Worm (Caenorhabditis elegans) whole organism, L4/young adult: ENCODE data around the gene H01G02.1.

Experiments used
- W03F9.2 ChIP-seq: fragments of 150-350 bp; optimal IDR thresholded peaks from 2 replicates; lab custom pipeline; 2014; ENCODE audit warnings: missing biosample characterization, missing genetic modification characterization
- dao-5 ChIP-seq: sonication (generic microtip); optimal IDR thresholded peaks from 2 replicates; lab custom pipeline; 2016; ENCODE audit warnings: missing genotype, missing genetic modification characterization, moderate library complexity, missing compliant biosample characterization
- him-1 ChIP-seq: sonication (generic microtip); optimal IDR thresholded peaks from 2 replicates; lab custom pipeline; 2016; ENCODE audit warnings: missing genotype, missing genetic modification reagents, missing genetic modification characterization, missing compliant biosample characterization

Gene H01G02.1

DNA sequence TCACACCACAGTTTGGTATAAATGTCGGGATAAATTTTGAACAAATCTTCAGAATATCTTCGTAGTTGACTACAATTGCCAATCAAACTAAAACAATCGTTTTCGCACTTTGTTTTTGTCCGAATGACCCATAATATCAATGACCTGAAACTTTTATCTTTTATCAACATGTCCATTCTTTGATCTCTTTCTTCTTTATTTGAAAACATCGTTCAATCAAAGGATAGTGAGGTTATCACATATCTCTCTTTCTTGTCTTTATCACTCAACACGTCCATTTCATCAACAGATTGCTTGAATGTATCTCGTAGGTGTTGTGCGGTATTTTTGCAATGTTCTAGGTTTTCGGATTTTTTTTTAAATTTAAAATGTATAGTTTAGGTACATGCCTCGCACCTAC is 5.1 kb upstream of the H01G02.1 start:
- TF ChIP-seq dao-5 (tag; lab: Kevin White, UChicago) (no peak), W03F9.2 (no peak), him-1 (tag; lab: Kevin White, UChicago) (no peak)

DNA sequence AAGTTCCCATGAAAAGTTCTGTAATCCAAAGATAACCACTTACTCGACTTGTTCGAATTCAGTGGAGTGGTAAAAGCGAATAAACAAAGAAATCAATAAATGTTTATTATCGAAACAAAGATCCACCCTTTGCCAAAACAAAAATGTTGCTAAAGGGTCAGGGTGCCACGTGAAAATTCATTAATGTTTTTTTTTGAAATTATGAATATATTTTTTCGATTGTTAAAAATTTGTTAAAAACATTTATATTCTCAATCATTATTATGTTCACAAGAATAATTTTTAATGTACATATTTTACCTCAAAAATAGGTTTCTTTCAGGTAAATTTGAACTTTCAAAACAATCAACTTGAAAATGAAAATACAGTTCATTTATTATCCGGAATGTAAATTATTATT is 909 bp downstream of the H01G02.1 start, which contains the start of gene H01G02.4:
Gene H01G02.4, minus strand, starts transcription at position 101 of the 400 bp plus-strand sequence.
- TF ChIP-seq dao-5 (tag; lab: Kevin White, UChicago) (no peak), him-1 (tag; lab: Kevin White, UChicago) (no peak), W03F9.2 (no peak)

DNA sequence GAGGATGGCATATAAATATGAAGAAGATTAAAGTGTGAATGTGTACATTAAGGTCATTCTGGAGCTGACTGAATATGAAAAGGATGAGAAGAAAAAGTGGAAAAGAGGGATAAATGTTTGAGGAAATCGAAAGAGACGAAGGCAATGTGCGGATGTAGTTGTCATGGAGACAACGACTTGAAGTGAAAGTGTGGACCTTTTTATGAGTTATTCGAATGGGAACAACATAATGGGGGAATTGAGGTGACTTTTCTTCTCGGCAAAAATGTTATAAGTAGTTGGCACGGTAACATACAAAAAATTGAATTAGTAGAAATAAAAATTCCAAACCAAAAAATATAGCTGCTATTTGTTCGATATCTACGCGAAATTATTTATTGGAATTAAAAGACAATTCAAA is 2.9 kb downstream of the H01G02.1 start, which contains the start of gene dyf-18:
Gene dyf-18, minus strand, starts transcription at position 101 of the 400 bp plus-strand sequence.
- TF ChIP-seq dao-5 (tag; lab: Kevin White, UChicago) (no peak), W03F9.2 (no peak), him-1 (tag; lab: Kevin White, UChicago) (no peak)

DNA sequence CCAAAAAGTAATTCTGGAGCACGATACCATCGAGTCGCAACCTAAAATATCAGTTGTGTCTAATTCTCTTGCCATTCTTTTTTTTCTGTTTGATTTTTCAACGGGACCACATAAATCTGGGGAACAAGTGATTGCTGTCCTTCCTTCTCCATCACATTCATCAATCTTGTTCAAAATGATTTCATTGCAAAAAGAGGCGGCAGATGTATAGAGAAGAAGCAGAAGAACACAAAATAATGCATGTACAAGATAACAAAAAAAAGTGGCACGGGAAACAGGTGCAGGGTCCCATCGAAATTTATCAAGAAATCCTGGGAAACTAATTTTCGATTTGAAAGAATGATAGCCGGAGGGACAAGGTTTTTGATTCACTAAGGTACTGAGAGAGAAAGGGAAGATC is 4.7 kb downstream of the H01G02.1 start:
- no peak for TF ChIP-seq him-1 (tag; lab: Kevin White, UChicago)
- TF ChIP-seq W03F9.2, result no peak
- no peak for TF ChIP-seq dao-5 (tag; lab: Kevin White, UChicago)

ce11 chrIV:11796818-11797217 is 7.1 kb downstream of the H01G02.1 start:
- no peak for TF ChIP-seq dao-5 (tag; lab: Kevin White, UChicago)
- no peak for TF ChIP-seq W03F9.2
- no peak for TF ChIP-seq him-1 (tag; lab: Kevin White, UChicago)

- TF ChIP-seq dao-5 (tag; lab: Kevin White, UChicago), result no peak
- no peak for TF ChIP-seq W03F9.2
- no peak for TF ChIP-seq him-1 (tag; lab: Kevin White, UChicago)
These were observed 8.0 kb downstream of the H01G02.1 start for ce11 chrIV:11795964-11796363.

- TF ChIP-seq him-1 (tag; lab: Kevin White, UChicago) (peak; percentile 46), dao-5 (tag; lab: Kevin White, UChicago) (no peak)
These were observed 10.8 kb downstream of the H01G02.1 start for ce11 chrIV:11793170-11793569.

ce11 chrIV:11792495-11792894 is 11.5 kb downstream of the H01G02.1 start, which contains the start of gene H01G02.3:
H01G02.3 (minus strand) TSS chrIV:11792595.
- no peak for TF ChIP-seq dao-5 (tag; lab: Kevin White, UChicago)
- TF ChIP-seq W03F9.2, result no peak
- TF ChIP-seq him-1 (tag; lab: Kevin White, UChicago), result no peak

ce11 chrIV:11788383-11788963 is 15.5 kb downstream of the H01G02.1 start:
- TF ChIP-seq him-1 (tag; lab: Kevin White, UChicago) (no peak), dao-5 (tag; lab: Kevin White, UChicago) (no peak), W03F9.2 (no peak)

- TF ChIP-seq him-1 (tag; lab: Kevin White, UChicago) (no peak), dao-5 (tag; lab: Kevin White, UChicago) (no peak), W03F9.2 (no peak)
These were observed 16.2 kb downstream of the H01G02.1 start for ce11 chrIV:11787793-11788192.

DNA sequence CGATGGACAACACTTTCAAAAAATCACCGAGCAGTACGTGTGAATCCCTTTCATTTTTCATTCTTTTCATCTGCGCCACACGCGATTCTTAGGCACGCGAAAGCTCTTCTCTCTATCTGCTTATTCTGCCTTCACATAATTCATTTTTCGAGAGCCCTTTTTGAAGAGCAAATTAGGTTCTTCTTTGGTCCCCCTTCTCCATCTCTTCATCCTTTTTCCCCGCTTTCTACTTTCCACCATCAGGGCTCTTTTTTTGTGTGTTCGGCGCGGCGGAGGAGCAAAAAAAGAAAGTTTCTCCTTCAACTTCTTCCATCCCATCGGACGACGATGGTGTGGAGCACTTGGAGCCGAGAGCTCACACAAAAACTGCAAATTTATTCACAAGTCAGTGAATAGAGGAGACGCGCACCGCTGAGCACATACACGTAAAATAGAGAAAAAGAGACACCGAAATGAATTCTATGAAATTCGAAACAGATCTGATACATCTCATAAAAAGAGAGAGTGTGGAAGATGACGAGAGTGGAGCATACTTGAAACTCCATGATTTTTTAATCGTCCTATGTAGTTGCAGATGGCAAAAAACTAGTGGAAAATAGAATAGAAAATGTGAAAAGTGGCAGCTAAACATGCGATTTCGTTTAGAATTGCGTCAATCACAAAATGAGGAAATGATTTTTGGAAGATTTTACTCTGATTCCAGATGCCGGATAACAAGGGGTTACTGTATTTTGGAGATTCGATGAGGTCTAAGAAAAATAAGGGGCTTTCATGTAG is 18.7 kb downstream of the H01G02.1 start:
- TF ChIP-seq dao-5 (tag; lab: Kevin White, UChicago), result no peak
- no peak for TF ChIP-seq W03F9.2
- peak; percentile 67 for TF ChIP-seq him-1 (tag; lab: Kevin White, UChicago)

- no peak for TF ChIP-seq dao-5 (tag; lab: Kevin White, UChicago)
- TF ChIP-seq W03F9.2, result no peak
- TF ChIP-seq him-1 (tag; lab: Kevin White, UChicago), result no peak
These were observed 21.1 kb downstream of the H01G02.1 start for ce11 chrIV:11782846-11783245.

DNA sequence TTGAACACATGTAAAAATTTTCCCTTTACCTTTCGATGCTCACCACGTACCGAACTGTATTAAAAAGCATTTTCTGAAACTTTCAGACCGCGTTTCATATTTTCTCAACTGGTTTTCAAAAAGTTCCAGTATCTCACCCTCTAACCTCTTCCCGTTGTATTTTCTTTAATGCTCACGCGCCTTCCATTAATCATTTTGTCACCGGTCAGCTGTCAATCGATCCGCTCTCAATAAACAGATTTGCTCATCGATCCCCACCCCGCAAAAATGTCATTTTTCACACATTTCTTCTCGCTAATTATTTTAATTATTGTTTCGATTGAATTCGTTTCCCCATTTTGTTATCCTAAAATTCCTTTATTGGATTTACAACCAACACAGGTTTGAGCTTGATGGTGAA is 24.9 kb downstream of the H01G02.1 start, which contains the start of gene lpr-2:
Gene lpr-2, plus strand, starts transcription at position 189 of the 400 bp plus-strand sequence.
- TF ChIP-seq him-1 (tag; lab: Kevin White, UChicago) (no peak), dao-5 (tag; lab: Kevin White, UChicago) (no peak), W03F9.2 (no peak)

DNA sequence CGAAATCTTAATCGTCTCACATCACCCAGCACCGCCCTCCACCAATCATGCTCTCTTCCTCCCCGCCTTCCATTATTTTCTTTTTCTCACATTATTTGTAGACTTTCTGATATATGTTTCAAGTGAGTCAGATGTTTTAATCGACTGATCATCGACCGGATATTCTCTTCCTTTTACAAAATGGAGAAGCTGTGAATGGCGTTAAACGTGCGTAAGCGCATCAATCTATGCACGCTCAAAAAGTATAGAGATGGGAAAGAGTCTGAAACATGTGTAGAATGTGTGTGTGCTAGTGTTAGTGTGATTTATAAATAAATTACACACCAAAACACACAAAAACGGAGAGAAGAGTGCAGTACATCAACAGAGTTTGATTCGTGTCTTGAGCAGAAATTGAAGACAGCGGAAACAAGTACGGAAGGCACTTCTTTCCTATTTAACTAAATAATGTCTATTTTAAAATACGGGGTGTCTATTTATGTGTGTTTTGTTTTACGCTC is 26.9 kb downstream of the H01G02.1 start:
- no peak for TF ChIP-seq him-1 (tag; lab: Kevin White, UChicago)
- no peak for TF ChIP-seq dao-5 (tag; lab: Kevin White, UChicago)
- no peak for TF ChIP-seq W03F9.2
